Worm (Caenorhabditis elegans) whole organism, L4 larva: ENCODE measurements around the gene pitr-5.
A peak's percentile ranks its signal among the peaks of the same experiment; 100 is the strongest.

Experiments used
- D1046.2 ChIP-seq: fragments of 200-800 bp; sonication (Bioruptor generic); IDR thresholded peaks from 2 replicates; pipeline ENCODE4 v1.3.6; 2022; ENCODE audit warnings: missing genetic modification characterization, missing compliant biosample characterization
- F44E2.7 ChIP-seq: fragments of 200-800 bp; sonication (Bioruptor generic); IDR thresholded peaks from 2 replicates; pipeline ENCODE4 v2.1.2; 2022; ENCODE audit warnings: missing genetic modification characterization, missing compliant biosample characterization
- F49E8.2 ChIP-seq: sonication (generic microtip); optimal IDR thresholded peaks from 2 replicates; lab custom pipeline; 2016; ENCODE audit warnings: missing compliant biosample characterization, mild to moderate bottlenecking, missing genetic modification characterization, borderline replicate concordance
- T20F7.1 ChIP-seq: fragments of 200-800 bp; sonication (Bioruptor generic); optimal IDR thresholded peaks from 2 replicates; lab custom pipeline; 2018; ENCODE audit warnings: mild to moderate bottlenecking, missing genetic modification characterization, missing compliant biosample characterization
- Y105C5A.15 ChIP-seq: fragments of 200-800 bp; sonication (Bioruptor generic); IDR thresholded peaks from 2 replicates; pipeline ENCODE4 v1.3.6; 2022; ENCODE audit warnings: missing genetic modification characterization, missing compliant biosample characterization
- Y48G9A.11 ChIP-seq: fragments of 200-800 bp; sonication (Bioruptor generic); IDR thresholded peaks from 2 replicates; pipeline ENCODE4 v1.3.6; 2022; ENCODE audit warnings: missing genetic modification reagents, missing genetic modification characterization, missing compliant biosample characterization
- Y5F2A.4 ChIP-seq: fragments of 200-800 bp; sonication (Bioruptor generic); optimal IDR thresholded peaks from 2 replicates; lab custom pipeline; 2018; ENCODE audit warnings: mild to moderate bottlenecking, missing genetic modification characterization, missing compliant biosample characterization
- Y75B8A.6 ChIP-seq: fragments of 200-800 bp; sonication (Bioruptor generic); IDR thresholded peaks from 2 replicates; pipeline ENCODE4 v1.3.6; 2022; ENCODE audit warnings: missing genetic modification reagents, missing genetic modification characterization, missing compliant biosample characterization
- ZK337.2 ChIP-seq: fragments of 200-800 bp; sonication (Bioruptor generic); IDR thresholded peaks from 2 replicates; pipeline ENCODE4 v1.3.6; 2022; ENCODE audit warnings: missing genetic modification reagents, missing genetic modification characterization, missing compliant biosample characterization
- ZK546.5 ChIP-seq, 2 experiments: sonication (generic microtip); optimal IDR thresholded peaks; 2 replicates each; lab custom pipeline; 2017; ENCODE audit warnings: missing biosample characterization in 2 of 2, missing genetic modification characterization in 2 of 2
- aly-2 ChIP-seq: sonication (generic microtip); optimal IDR thresholded peaks from 2 replicates; lab custom pipeline; 2018; ENCODE audit warnings: missing biosample characterization, missing genetic modification characterization
- ama-1 ChIP-seq: fragments of 150-350 bp; optimal IDR thresholded peaks from 2 replicates; lab custom pipeline; 2014; ENCODE audit warnings: inconsistent platforms, mixed read lengths
- ceh-28 ChIP-seq: fragments of 150-350 bp; optimal IDR thresholded peaks from 2 replicates; lab custom pipeline; 2014; ENCODE audit warnings: missing biosample characterization, missing genetic modification reagents, missing genetic modification characterization
- ceh-32 ChIP-seq: sonication (generic microtip); optimal IDR thresholded peaks from 2 replicates; lab custom pipeline; 2016; ENCODE audit warnings: mild to moderate bottlenecking, missing genetic modification characterization, missing compliant biosample characterization; ENCODE audit not compliant: poor library complexity
- ceh-44 ChIP-seq: fragments of 200-800 bp; sonication (Bioruptor generic); IDR thresholded peaks from 2 replicates; pipeline ENCODE4 v1.3.6; 2022; ENCODE audit warnings: missing genetic modification reagents, missing genetic modification characterization, missing compliant biosample characterization
- ceh-62 ChIP-seq: sonication (generic microtip); optimal IDR thresholded peaks from 2 replicates; lab custom pipeline; 2017; ENCODE audit warnings: missing biosample characterization, missing genetic modification characterization
- ceh-82 ChIP-seq: sonication (generic microtip); optimal IDR thresholded peaks from 2 replicates; lab custom pipeline; 2017; ENCODE audit warnings: missing biosample characterization, missing genetic modification characterization
- ces-1 ChIP-seq: fragments of 150-350 bp; sonication (generic microtip); optimal IDR thresholded peaks from 4 replicates; lab custom pipeline; 2014; ENCODE audit warnings: missing biosample characterization, missing genetic modification reagents, missing genetic modification characterization
- daf-12 ChIP-seq: fragments of 150-350 bp; optimal IDR thresholded peaks from 2 replicates; lab custom pipeline; 2014; ENCODE audit warnings: missing biosample characterization, missing genetic modification reagents, missing genetic modification characterization
- daf-16 ChIP-seq, 3 experiments: sonication (generic microtip); optimal IDR thresholded peaks; 2 replicates each; lab custom pipeline; 2016 to 2017; ENCODE audit warnings: missing genetic modification characterization in 3 of 3, missing genetic modification reagents in 3 of 3, mild to moderate bottlenecking in 2 of 3, missing compliant biosample characterization in 2 of 3, missing biosample characterization in 1 of 3, moderate library complexity in 1 of 3
- daf-19 ChIP-seq: fragments of 200-800 bp; sonication (Bioruptor generic); conservative IDR thresholded peaks from 2 replicates; pipeline ENCODE4 v1.3.6; 2022; ENCODE audit warnings: missing genetic modification characterization, missing compliant biosample characterization
- daf-8 ChIP-seq: fragments of 200-800 bp; sonication (Bioruptor generic); IDR thresholded peaks from 2 replicates; pipeline ENCODE4 v1.3.6; 2022; ENCODE audit warnings: missing genetic modification characterization, missing compliant biosample characterization
- dmd-9 ChIP-seq: fragments of 200-800 bp; sonication (Bioruptor generic); IDR thresholded peaks from 2 replicates; pipeline ENCODE4 v1.3.6; 2022; ENCODE audit warnings: missing genetic modification reagents, missing genetic modification characterization, missing compliant biosample characterization
- egl-27 ChIP-seq: sonication (generic microtip); optimal IDR thresholded peaks from 3 replicates; lab custom pipeline; 2017; ENCODE audit warnings: missing biosample characterization, missing genetic modification reagents, missing genetic modification characterization
- fkh-10 ChIP-seq: fragments of 150-350 bp; optimal IDR thresholded peaks from 2 replicates; lab custom pipeline; 2014; ENCODE audit warnings: missing biosample characterization, missing genetic modification reagents, missing genetic modification characterization
- fos-1 ChIP-seq: fragments of 150-350 bp; optimal IDR thresholded peaks from 2 replicates; lab custom pipeline; 2014; ENCODE audit warnings: missing biosample characterization, missing genetic modification characterization
- jun-1 ChIP-seq: fragments of 150-350 bp; optimal IDR thresholded peaks from 2 replicates; lab custom pipeline; 2014; ENCODE audit warnings: missing biosample characterization, missing genetic modification reagents, missing genetic modification characterization
- lin-13 ChIP-seq: fragments of 150-350 bp; optimal IDR thresholded peaks from 2 replicates; lab custom pipeline; 2014; ENCODE audit warnings: missing biosample characterization, missing genetic modification reagents, missing genetic modification characterization
- lin-15B ChIP-seq: fragments of 150-350 bp; sonication (generic microtip); optimal IDR thresholded peaks from 3 replicates; lab custom pipeline; 2014; ENCODE audit warnings: missing biosample characterization, missing genetic modification characterization
- lin-29 ChIP-seq: fragments of 200-800 bp; sonication (Bioruptor generic); IDR thresholded peaks from 2 replicates; pipeline ENCODE4 v1.3.6; 2022; ENCODE audit warnings: missing genetic modification reagents, missing genetic modification characterization, missing compliant biosample characterization
- lir-3 ChIP-seq: sonication (generic microtip); optimal IDR thresholded peaks from 2 replicates; lab custom pipeline; 2016; ENCODE audit warnings: mild to moderate bottlenecking, missing genetic modification characterization, missing compliant biosample characterization
- madf-9 ChIP-seq: fragments of 200-800 bp; sonication (Bioruptor generic); conservative IDR thresholded peaks from 2 replicates; pipeline ENCODE4 v1.3.6; 2022; ENCODE audit warnings: missing genetic modification reagents, missing genetic modification characterization, missing compliant biosample characterization
- mdt-29 ChIP-seq: fragments of 200-800 bp; sonication (Bioruptor generic); IDR thresholded peaks from 2 replicates; pipeline ENCODE4 v1.3.6; 2022; ENCODE audit warnings: missing genetic modification reagents, missing genetic modification characterization, missing compliant biosample characterization
- mxl-3 ChIP-seq: fragments of 200-800 bp; sonication (Bioruptor generic); optimal IDR thresholded peaks from 2 replicates; lab custom pipeline; 2018; ENCODE audit warnings: mild to moderate bottlenecking, missing genetic modification characterization, missing compliant biosample characterization
- nhr-10 ChIP-seq: fragments of 150-350 bp; optimal IDR thresholded peaks from 2 replicates; lab custom pipeline; 2014; ENCODE audit warnings: missing biosample characterization, missing genetic modification characterization
- nhr-102 ChIP-seq: sonication (generic microtip); optimal IDR thresholded peaks from 2 replicates; lab custom pipeline; 2016; ENCODE audit warnings: mild to moderate bottlenecking, missing genetic modification characterization, moderate library complexity, missing compliant biosample characterization
- nhr-11 ChIP-seq: fragments of 150-350 bp; optimal IDR thresholded peaks from 2 replicates; lab custom pipeline; 2014; ENCODE audit warnings: missing biosample characterization, missing genetic modification characterization
- nhr-237 ChIP-seq: sonication (generic microtip); optimal IDR thresholded peaks from 2 replicates; lab custom pipeline; 2017; ENCODE audit warnings: missing biosample characterization, missing genetic modification characterization
- nhr-48 ChIP-seq: sonication (generic microtip); optimal IDR thresholded peaks from 2 replicates; lab custom pipeline; 2016; ENCODE audit warnings: mild to moderate bottlenecking, missing genetic modification characterization, missing compliant biosample characterization
- nhr-6 ChIP-seq: fragments of 150-350 bp; optimal IDR thresholded peaks from 2 replicates; lab custom pipeline; 2014; ENCODE audit warnings: missing biosample characterization, missing genetic modification characterization
- php-3 ChIP-seq: fragments of 200-800 bp; sonication (Bioruptor generic); IDR thresholded peaks from 2 replicates; pipeline ENCODE4 v1.3.6; 2022; ENCODE audit warnings: missing genetic modification reagents, missing genetic modification characterization, missing compliant biosample characterization
- rbr-2 ChIP-seq: sonication (generic microtip); optimal IDR thresholded peaks from 2 replicates; lab custom pipeline; 2016; ENCODE audit warnings: missing genotype, missing genetic modification characterization, missing compliant biosample characterization
- sdz-12 ChIP-seq: fragments of 200-800 bp; sonication (Bioruptor generic); optimal IDR thresholded peaks from 2 replicates; lab custom pipeline; 2018; ENCODE audit warnings: mild to moderate bottlenecking, missing genetic modification characterization, missing compliant biosample characterization
- set-16 ChIP-seq: fragments of 200-800 bp; sonication (Bioruptor generic); IDR thresholded peaks from 2 replicates; pipeline ENCODE4 v1.3.6; 2022; ENCODE audit warnings: missing genetic modification reagents, missing genetic modification characterization, missing compliant biosample characterization
- snpc-1.2 ChIP-seq: fragments of 200-800 bp; sonication (Bioruptor generic); IDR thresholded peaks from 2 replicates; pipeline ENCODE4 v1.3.6; 2022; ENCODE audit warnings: missing genetic modification reagents, missing genetic modification characterization, missing compliant biosample characterization
- snpc-4 ChIP-seq: fragments of 150-350 bp; optimal IDR thresholded peaks from 2 replicates; lab custom pipeline; 2014; ENCODE audit warnings: missing biosample characterization, missing genetic modification characterization
- spr-3 ChIP-seq: fragments of 200-800 bp; sonication (Bioruptor generic); optimal IDR thresholded peaks from 2 replicates; lab custom pipeline; 2018; ENCODE audit warnings: mild to moderate bottlenecking, missing genetic modification characterization, missing compliant biosample characterization
- unc-130 ChIP-seq: sonication (generic microtip); optimal IDR thresholded peaks from 2 replicates; lab custom pipeline; 2016; ENCODE audit warnings: missing genetic modification reagents, missing genetic modification characterization, missing compliant biosample characterization
- unc-39 ChIP-seq: sonication (generic microtip); optimal IDR thresholded peaks from 2 replicates; lab custom pipeline; 2017; ENCODE audit warnings: missing biosample characterization, missing genetic modification characterization
- zag-1 ChIP-seq: fragments of 150-350 bp; optimal IDR thresholded peaks from 2 replicates; lab custom pipeline; 2014; ENCODE audit warnings: missing biosample characterization, missing genetic modification characterization
- zip-11 ChIP-seq: fragments of 200-800 bp; sonication (Bioruptor generic); IDR thresholded peaks from 2 replicates; pipeline ENCODE4 v1.3.6; 2022; ENCODE audit warnings: missing genetic modification characterization, missing compliant biosample characterization
- ztf-7 ChIP-seq: fragments of 150-350 bp; optimal IDR thresholded peaks from 2 replicates; lab custom pipeline; 2014; ENCODE audit warnings: missing biosample characterization, missing genetic modification characterization

pitr-5 gene

ce11 chrV:7237133-7237532 is 52.5 kb downstream of the pitr-5 start, which contains the start of gene hyls-1 (continued):
- TF ChIP-seq fkh-10, result no peak
- TF ChIP-seq daf-19 (GFP tag; lab: Robert Waterston, UW), result no peak
- TF ChIP-seq rbr-2, result peak; percentile 81
- TF ChIP-seq Y48G9A.11, result no peak
- no peak for TF ChIP-seq nhr-237 (tag; lab: Kevin White, UChicago)
- TF ChIP-seq spr-3 (GFP tag; lab: Kevin White, UChicago), result no peak
- no peak for TF ChIP-seq F44E2.7 (GFP tag; lab: Robert Waterston, UW)
- no peak for TF ChIP-seq ceh-82 (tag; lab: Kevin White, UChicago)
- no peak for TF ChIP-seq Y5F2A.4 (GFP tag; lab: Kevin White, UChicago)
- TF ChIP-seq F49E8.2, result peak; percentile 44
- TF ChIP-seq madf-9, result no peak
- TF ChIP-seq lin-15B (tag; lab: Kevin White, UChicago), result peak; percentile 54
- TF ChIP-seq zip-11 (GFP tag; lab: Robert Waterston, UW), result no peak
- peak; percentile 50 for TF ChIP-seq unc-130 (GFP tag; lab: Kevin White, UChicago)
- no peak for TF ChIP-seq Y75B8A.6
- TF ChIP-seq sdz-12 (GFP tag; lab: Kevin White, UChicago), result no peak
- peak in 1 of 2 experiments; percentile 89 for TF ChIP-seq daf-16 (GFP tag; optimal IDR thresholded peaks at IDR 0.05; lab: Kevin White, UChicago)
- peak; percentile 90 for TF ChIP-seq daf-16 (tag; optimal IDR thresholded peaks at IDR 0.05; lab: Kevin White, UChicago)
- TF ChIP-seq ztf-7 (tag; lab: Kevin White, UChicago), result no peak
- TF ChIP-seq T20F7.1 (GFP tag; lab: Kevin White, UChicago), result no peak
- TF ChIP-seq jun-1 (tag; lab: Kevin White, UChicago), result no peak
- TF ChIP-seq php-3 (GFP tag; lab: Robert Waterston, UW), result no peak
- TF ChIP-seq Y105C5A.15 (GFP tag; lab: Robert Waterston, UW), result no peak
- TF ChIP-seq daf-8 (GFP tag; lab: Robert Waterston, UW), result no peak
- peak; percentile 67; the same call in 1 of the 2 replicates for TF ChIP-seq lin-29 (GFP tag; lab: Robert Waterston, UW)
- no peak for TF ChIP-seq unc-39 (tag; lab: Kevin White, UChicago)
- TF ChIP-seq ZK546.5 (tag; optimal IDR thresholded peaks at IDR 0.05; lab: Kevin White, UChicago), result no peak
- TF ChIP-seq ZK337.2, result no peak
- no peak for TF ChIP-seq zag-1 (tag; lab: Kevin White, UChicago)
- TF ChIP-seq egl-27, result peak; percentile 32
- TF ChIP-seq snpc-1.2 (GFP tag; lab: Robert Waterston, UW), result no peak
- no peak for TF ChIP-seq lir-3
- no peak for TF ChIP-seq fos-1 (tag; lab: Kevin White, UChicago)
- TF ChIP-seq snpc-4 (tag; lab: Kevin White, UChicago), result no peak
- TF ChIP-seq nhr-10 (tag; lab: Kevin White, UChicago), result no peak
- no peak for TF ChIP-seq ceh-28
- no peak for TF ChIP-seq ceh-44 (GFP tag; lab: Robert Waterston, UW)
- peak; percentile 65 for TF ChIP-seq lin-13 (GFP tag; lab: Kevin White, UChicago)
- no peak for TF ChIP-seq mxl-3 (GFP tag; lab: Kevin White, UChicago)
- TF ChIP-seq ceh-62 (tag; lab: Kevin White, UChicago), result no peak
- TF ChIP-seq nhr-102 (tag; lab: Kevin White, UChicago), result peak; percentile 70
- TF ChIP-seq nhr-6, result peak; percentile 84
- TF ChIP-seq mdt-29 (GFP tag; lab: Robert Waterston, UW), result no peak
- TF ChIP-seq D1046.2 (GFP tag; lab: Robert Waterston, UW), result no peak
- TF ChIP-seq ceh-32 (tag; lab: Kevin White, UChicago), result no peak
- TF ChIP-seq set-16 (GFP tag; lab: Robert Waterston, UW), result no peak
- TF ChIP-seq daf-12 (tag; lab: Kevin White, UChicago), result no peak
- no peak for TF ChIP-seq aly-2
- TF ChIP-seq dmd-9 (GFP tag; lab: Robert Waterston, UW), result no peak
- no peak for TF ChIP-seq ces-1
- no peak for TF ChIP-seq nhr-11 (tag; lab: Kevin White, UChicago)
- peak; percentile 27 for TF ChIP-seq ama-1 (lab: Kevin White, UChicago)
- TF ChIP-seq nhr-48 (tag; lab: Kevin White, UChicago), result peak; percentile 40
